Fruit fly (Drosophila melanogaster) whole organism, embryonic: Measurements from ENCODE around the gene RabX6.

Source experiments
- Atf6 ChIP-seq: fragments of 200-800 bp; sonication (Bioruptor generic); IDR thresholded peaks from 2 replicates; pipeline ENCODE4 v1.3.6; 2022; ENCODE audit warnings: missing biosample characterization, missing genetic modification characterization
- BEAF-32 ChIP-seq: fragments of 200-800 bp; sonication (Bioruptor generic); optimal IDR thresholded peaks from 3 replicates; lab custom pipeline; 2017; ENCODE audit warnings: missing biosample characterization, missing genetic modification characterization, mild to moderate bottlenecking, moderate library complexity, missing genetic modification reagents
- CG10267 ChIP-seq: fragments of 200-800 bp; sonication (Bioruptor generic); optimal IDR thresholded peaks from 2 replicates; lab custom pipeline; 2018; ENCODE audit warnings: missing biosample characterization, mild to moderate bottlenecking, missing genetic modification characterization, moderate library complexity
- CG10321 ChIP-seq: fragments of 200-800 bp; sonication (Bioruptor generic); IDR thresholded peaks from 2 replicates; pipeline ENCODE4 v1.3.6; 2022; ENCODE audit warnings: missing biosample characterization, missing genetic modification characterization
- CG10543 ChIP-seq: fragments of 200-800 bp; sonication (Bioruptor generic); optimal IDR thresholded peaks from 3 replicates; lab custom pipeline; 2017; ENCODE audit warnings: missing biosample characterization, mild to moderate bottlenecking, missing genetic modification characterization, moderate library complexity
- CG13287 ChIP-seq: fragments of 200-800 bp; sonication (Bioruptor generic); IDR thresholded peaks from 2 replicates; pipeline ENCODE4 v1.3.6; 2022; ENCODE audit warnings: missing biosample characterization, missing genetic modification characterization; ENCODE audit not compliant: partially characterized antibody
- CG14014 ChIP-seq: fragments of 200-800 bp; sonication (Bioruptor generic); IDR thresholded peaks from 2 replicates; pipeline ENCODE4 v1.3.6; 2022; ENCODE audit warnings: missing biosample characterization, missing genetic modification characterization
- CG15269 ChIP-seq: fragments of 200-800 bp; sonication (Bioruptor generic); optimal IDR thresholded peaks from 2 replicates; lab custom pipeline; 2018; ENCODE audit warnings: missing biosample characterization, mild to moderate bottlenecking, missing genetic modification characterization, moderate library complexity
- CG1603 ChIP-seq: fragments of 200-800 bp; sonication (Bioruptor generic); optimal IDR thresholded peaks from 2 replicates; lab custom pipeline; 2019; ENCODE audit warnings: missing biosample characterization, mild to moderate bottlenecking, missing genetic modification characterization, moderate library complexity
- CG2116 ChIP-seq: fragments of 200-800 bp; sonication (Bioruptor generic); optimal IDR thresholded peaks from 3 replicates; lab custom pipeline; 2018; ENCODE audit warnings: missing biosample characterization, mild to moderate bottlenecking, missing genetic modification characterization
- CG30431 ChIP-seq: fragments of 200-800 bp; sonication (Bioruptor generic); optimal IDR thresholded peaks from 2 replicates; lab custom pipeline; 2017; ENCODE audit warnings: missing biosample characterization, missing genetic modification characterization
- CG32772 ChIP-seq: fragments of 200-800 bp; sonication (Bioruptor generic); IDR thresholded peaks from 2 replicates; pipeline ENCODE4 v1.3.6; 2022; ENCODE audit warnings: missing biosample characterization, missing genetic modification characterization
- CG3838 ChIP-seq: fragments of 200-800 bp; sonication (Bioruptor generic); optimal IDR thresholded peaks from 3 replicates; lab custom pipeline; 2016; ENCODE audit warnings: missing biosample characterization, missing genetic modification characterization
- CG4360 ChIP-seq: fragments of 200-800 bp; sonication (Bioruptor generic); IDR thresholded peaks from 2 replicates; pipeline ENCODE4 v1.3.6; 2022; ENCODE audit warnings: missing biosample characterization, missing genetic modification characterization
- CG7963 ChIP-seq: fragments of 200-800 bp; sonication (Bioruptor generic); IDR thresholded peaks from 3 replicates; pipeline ENCODE4 v1.3.6; 2022; ENCODE audit warnings: missing biosample characterization, missing genetic modification characterization; ENCODE audit not compliant: partially characterized antibody
- E2f1 ChIP-seq: fragments of 200-800 bp; sonication (Bioruptor generic); IDR thresholded peaks from 2 replicates; pipeline ENCODE4 v1.3.6; 2022; ENCODE audit warnings: missing biosample characterization, missing genetic modification characterization
- Ets97D ChIP-seq: fragments of 200-800 bp; sonication (Bioruptor generic); optimal IDR thresholded peaks from 3 replicates; lab custom pipeline; 2016; ENCODE audit warnings: missing biosample characterization, missing genetic modification characterization
- Fer1 ChIP-seq: fragments of 200-800 bp; sonication (Bioruptor generic); optimal IDR thresholded peaks from 2 replicates; lab custom pipeline; 2017; ENCODE audit warnings: missing biosample characterization, mild to moderate bottlenecking, missing genetic modification characterization
- Opbp ChIP-seq: fragments of 200-800 bp; sonication (Bioruptor generic); IDR thresholded peaks from 3 replicates; pipeline ENCODE4 v1.3.6; 2022; ENCODE audit warnings: missing biosample characterization, missing genetic modification characterization; ENCODE audit not compliant: partially characterized antibody
- Optix ChIP-seq: fragments of 200-800 bp; sonication (Bioruptor generic); IDR thresholded peaks from 3 replicates; pipeline ENCODE4 v1.3.6; 2022; ENCODE audit warnings: missing biosample characterization, missing genetic modification characterization
- Ravus ChIP-seq: fragments of 200-800 bp; sonication (Bioruptor generic); IDR thresholded peaks from 2 replicates; pipeline ENCODE4 v1.3.6; 2022; ENCODE audit warnings: missing biosample characterization, missing genetic modification characterization
- Side ChIP-seq: fragments of 200-800 bp; sonication (Bioruptor generic); optimal IDR thresholded peaks from 2 replicates; lab custom pipeline; 2016; ENCODE audit warnings: missing biosample characterization, missing genetic modification characterization
- Sry-δ ChIP-seq: fragments of 200-800 bp; sonication (Bioruptor generic); optimal IDR thresholded peaks from 2 replicates; lab custom pipeline; 2016; ENCODE audit warnings: missing biosample characterization, missing genetic modification characterization
- chinmo ChIP-seq: fragments of 200-800 bp; sonication (Bioruptor generic); IDR thresholded peaks from 4 replicates; pipeline ENCODE4 v1.3.6; 2022; ENCODE audit warnings: missing biosample characterization, missing genetic modification characterization; ENCODE audit not compliant: partially characterized antibody
- crol ChIP-seq: fragments of 200-800 bp; sonication (Bioruptor generic); IDR thresholded peaks from 2 replicates; pipeline ENCODE4 v1.3.6; 2022; ENCODE audit warnings: missing biosample characterization, missing genetic modification characterization
- hkb ChIP-seq, 2 experiments: fragments of 200-800 bp in 1 of 2; fragments of >200 bp in 1 of 2; sonication (Bioruptor generic) in 1 of 2; IDR thresholded peaks in 1 of 2; optimal IDR thresholded peaks in 1 of 2; 2 replicates each; pipeline versions ENCODE4 v1.3.6 to Lab custom; 2017 to 2022; ENCODE audit warnings: missing biosample characterization in 1 of 2, missing genetic modification characterization in 1 of 2
- kah ChIP-seq: fragments of 200-800 bp; sonication (Bioruptor generic); optimal IDR thresholded peaks from 2 replicates; lab custom pipeline; 2018; ENCODE audit warnings: missing biosample characterization, mild to moderate bottlenecking, missing genetic modification characterization
- ken ChIP-seq: fragments of 200-800 bp; sonication (Bioruptor generic); IDR thresholded peaks from 3 replicates; pipeline ENCODE4 v1.3.6; 2022; ENCODE audit warnings: missing biosample characterization, missing genetic modification characterization
- lmd ChIP-seq: fragments of 200-800 bp; sonication (Bioruptor generic); IDR thresholded peaks from 2 replicates; pipeline ENCODE4 v1.3.6; 2022; ENCODE audit warnings: missing biosample characterization, missing genetic modification characterization
- oc ChIP-seq: fragments of 200-800 bp; sonication (Bioruptor generic); optimal IDR thresholded peaks from 2 replicates; lab custom pipeline; 2018; ENCODE audit warnings: missing biosample characterization, mild to moderate bottlenecking, missing genetic modification characterization, moderate library complexity
- otp ChIP-seq: fragments of 200-800 bp; sonication (Bioruptor generic); IDR thresholded peaks from 3 replicates; pipeline ENCODE4, ENCODE4 v1.3.6; 2022; ENCODE audit warnings: missing biosample characterization, missing genetic modification characterization
- pfk ChIP-seq: fragments of 200-800 bp; sonication (Bioruptor generic); optimal IDR thresholded peaks from 2 replicates; lab custom pipeline; 2018; ENCODE audit warnings: missing biosample characterization, mild to moderate bottlenecking, missing genetic modification characterization, moderate library complexity
- pho ChIP-seq: fragments of 200-800 bp; sonication (Bioruptor generic); optimal IDR thresholded peaks from 2 replicates; lab custom pipeline; 2016; ENCODE audit warnings: missing biosample characterization, missing genetic modification characterization
- pzg ChIP-seq: fragments of 200-800 bp; sonication (Bioruptor generic); optimal IDR thresholded peaks from 3 replicates; lab custom pipeline; 2018; ENCODE audit warnings: missing biosample characterization, mild to moderate bottlenecking, missing genetic modification characterization, moderate library complexity
- rib ChIP-seq: fragments of 200-800 bp; sonication (Bioruptor generic); IDR thresholded peaks from 2 replicates; pipeline ENCODE4 v1.3.6; 2022; ENCODE audit warnings: missing biosample characterization, missing genetic modification characterization
- sd ChIP-seq: fragments of 200-800 bp; sonication (Bioruptor generic); optimal IDR thresholded peaks from 3 replicates; lab custom pipeline; 2018; ENCODE audit warnings: missing biosample characterization, mild to moderate bottlenecking, missing genetic modification characterization, moderate library complexity
- sens ChIP-seq: fragments of 200-800 bp; sonication (Bioruptor generic); peaks from one replicate; lab custom pipeline; 2016; ENCODE audit warnings: missing biosample characterization, missing genetic modification characterization
- sna ChIP-seq: fragments of 200-800 bp; sonication (Bioruptor generic); IDR thresholded peaks from 2 replicates; pipeline ENCODE4 v1.3.6; 2022; ENCODE audit warnings: missing biosample characterization, missing genetic modification characterization; ENCODE audit not compliant: partially characterized antibody
- sob ChIP-seq: fragments of 200-800 bp; sonication (Bioruptor generic); IDR thresholded peaks from 2 replicates; pipeline ENCODE4 v1.3.6; 2022; ENCODE audit warnings: missing biosample characterization, missing genetic modification characterization
- sqz ChIP-seq: fragments of 200-800 bp; sonication (Bioruptor generic); optimal IDR thresholded peaks from 3 replicates; lab custom pipeline; 2018; ENCODE audit warnings: missing biosample characterization, mild to moderate bottlenecking, missing genetic modification characterization
- stc ChIP-seq: fragments of 200-800 bp; sonication (Bioruptor generic); IDR thresholded peaks from 2 replicates; pipeline ENCODE4 v1.3.6; 2022; ENCODE audit warnings: missing biosample characterization, missing genetic modification characterization
- twi ChIP-seq: fragments of 200-800 bp; optimal IDR thresholded peaks from 2 replicates; lab custom pipeline; 2019; ENCODE audit warnings: missing biosample characterization, mild to moderate bottlenecking, missing genetic modification characterization, moderate library complexity
- unc-4 ChIP-seq: fragments of 200-800 bp; sonication (Bioruptor generic); IDR thresholded peaks from 2 replicates; pipeline ENCODE4 v1.3.6; 2022; ENCODE audit warnings: missing biosample characterization, missing genetic modification characterization; ENCODE audit not compliant: partially characterized antibody
- unpg ChIP-seq: fragments of 200-800 bp; sonication (Bioruptor generic); optimal IDR thresholded peaks from 3 replicates; lab custom pipeline; 2018; ENCODE audit warnings: missing biosample characterization, mild to moderate bottlenecking, missing genetic modification characterization, moderate library complexity
- vvl ChIP-seq: fragments of 200-800 bp; sonication (Bioruptor generic); IDR thresholded peaks from 2 replicates; pipeline ENCODE4 v1.3.6; 2022; ENCODE audit warnings: missing biosample characterization, missing genetic modification characterization
- zen ChIP-seq: fragments of 200-800 bp; sonication (Bioruptor generic); optimal IDR thresholded peaks from 3 replicates; lab custom pipeline; 2018; ENCODE audit warnings: missing biosample characterization, mild to moderate bottlenecking, missing genetic modification characterization, moderate library complexity
- zfh1 ChIP-seq: fragments of 200-800 bp; sonication (Bioruptor generic); IDR thresholded peaks from 3 replicates; pipeline ENCODE4 v1.3.6; 2022; ENCODE audit warnings: missing biosample characterization, missing genetic modification characterization

The RabX6 gene

DNA sequence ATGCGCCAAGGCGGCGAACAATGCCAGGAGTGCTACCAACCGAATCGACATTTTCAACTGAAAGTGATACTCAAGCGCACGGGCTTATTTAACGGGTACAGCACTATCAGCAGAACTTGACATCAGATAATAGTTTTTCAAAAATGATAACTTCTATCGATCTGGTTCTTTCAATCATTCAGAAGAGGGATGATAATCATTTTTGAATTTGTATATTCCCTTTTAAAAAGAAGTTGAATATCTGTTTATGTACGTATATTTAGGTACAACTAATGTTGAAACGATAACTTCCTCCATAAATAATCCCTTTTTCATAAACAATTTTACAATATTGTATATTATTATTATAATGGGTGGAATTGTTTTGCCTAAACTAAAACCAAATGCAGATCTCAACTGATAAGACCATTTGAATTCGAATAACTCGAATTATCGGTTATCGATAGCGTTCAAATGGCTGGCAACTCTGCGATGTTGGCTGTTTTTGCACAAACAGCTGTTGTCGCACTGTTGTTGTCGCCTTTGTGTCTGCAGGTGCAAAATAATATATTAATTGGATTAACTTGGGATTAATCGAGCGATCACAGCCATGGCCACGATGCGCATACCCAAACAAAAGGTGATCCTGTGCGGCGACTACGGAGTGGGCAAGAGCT is at the start of gene RabX6, which contains the start of gene CG32483 (continued):
- TF ChIP-seq rib (GFP tag; lab: Robert Waterston, UW), result peak; percentile 14; the same call in 1 of the 2 replicates
- peak; percentile 42 for TF ChIP-seq BEAF-32 (GFP tag; lab: Kevin White, UChicago)
- TF ChIP-seq CG2116 (GFP tag; lab: Kevin White, UChicago), result peak; percentile 73
- TF ChIP-seq Fer1 (GFP tag; lab: Kevin White, UChicago), result peak; percentile 15
- peak; percentile 25 for TF ChIP-seq CG1603 (tag; lab: Kevin White, UChicago)
- TF ChIP-seq CG7963 (GFP tag; lab: Robert Waterston, UW), result 0 out of 3 replicates have a peak, but pooled peaks have one; percentile 53
- peak; percentile 40; the same call in 1 of the 2 replicates for TF ChIP-seq unc-4
- peak; percentile 65 for TF ChIP-seq CG13287 (GFP tag; lab: Robert Waterston, UW)
- no peak for TF ChIP-seq hkb (optimal IDR thresholded peaks at IDR 0.05; lab: Kevin White, UChicago)
- no peak for TF ChIP-seq hkb (GFP tag; IDR thresholded peaks at IDR 0.05; lab: Robert Waterston, UW)
- peak; percentile 52; the same call in 1 of the 3 replicates for TF ChIP-seq Opbp (GFP tag; lab: Robert Waterston, UW)
- TF ChIP-seq pzg, result peak; percentile 54
- TF ChIP-seq zen (tag; lab: Kevin White, UChicago), result no peak
- TF ChIP-seq Ravus (GFP tag; lab: Robert Waterston, UW), result no peak
- TF ChIP-seq sna (GFP tag; lab: Robert Waterston, UW), result no peak
- no peak for TF ChIP-seq unpg
- TF ChIP-seq CG10267, result peak; percentile 3
- TF ChIP-seq CG3838, result peak; percentile 95
- TF ChIP-seq pho (GFP tag; lab: Kevin White, UChicago), result no peak
- TF ChIP-seq Sry-δ (GFP tag; lab: Kevin White, UChicago), result peak; percentile 9

DNA sequence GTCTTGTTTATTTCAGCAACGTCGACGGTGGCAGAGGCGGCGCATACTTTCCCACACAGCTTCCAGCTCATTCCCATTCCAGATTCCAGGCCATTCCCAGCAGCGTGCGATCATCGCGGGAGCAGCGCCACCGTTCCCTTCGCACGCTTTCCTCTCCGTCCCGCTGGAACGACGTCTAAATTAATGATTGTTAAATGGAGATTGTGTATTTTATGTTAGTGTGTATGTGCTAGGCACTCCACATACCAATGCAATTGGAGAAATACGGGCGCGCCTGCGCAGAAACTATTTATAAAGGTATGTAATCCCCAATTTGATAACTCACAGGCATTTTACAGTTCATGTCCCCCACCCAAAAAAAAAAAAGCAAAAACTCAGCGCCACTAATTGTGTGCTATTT is 48.9 kb upstream of the RabX6 start:
- TF ChIP-seq vvl (GFP tag; lab: Robert Waterston, UW) (0 out of 2 replicates have a peak, but pooled peaks have one; percentile 33), otp (GFP tag; lab: Robert Waterston, UW) (peak; percentile 34; the same call in 1 of the 3 replicates), Optix (GFP tag; lab: Robert Waterston, UW) (peak; percentile 34; the same call in 1 of the 3 replicates), Side (GFP tag; lab: Kevin White, UChicago) (no peak), CG14014 (GFP tag; lab: Robert Waterston, UW) (0 out of 2 replicates have a peak, but pooled peaks have one; percentile 14), sd (tag; lab: Kevin White, UChicago) (peak; percentile 84), oc (tag; lab: Kevin White, UChicago) (no peak), CG10321 (GFP tag; lab: Robert Waterston, UW) (peak; percentile 2; the same call in 1 of the 2 replicates), lmd (GFP tag; lab: Robert Waterston, UW) (0 out of 2 replicates have a peak, but pooled peaks have one; percentile 16), stc (GFP tag; lab: Robert Waterston, UW) (0 out of 2 replicates have a peak, but pooled peaks have one; percentile 27), sens (GFP tag; lab: Kevin White, UChicago) (peak; percentile 56), sqz (GFP tag; lab: Kevin White, UChicago) (peak; percentile 66), CG10543 (GFP tag; lab: Kevin White, UChicago) (peak; percentile 26), sob (GFP tag; lab: Robert Waterston, UW) (peak; percentile 34; the same call in 1 of the 2 replicates), zfh1 (0 out of 3 replicates have a peak, but pooled peaks have one; percentile 10), pfk (GFP tag; lab: Kevin White, UChicago) (peak; percentile 95), crol (peak; percentile 76; the same call in 1 of the 2 replicates), kah (GFP tag; lab: Kevin White, UChicago) (peak; percentile 15), Atf6 (GFP tag; lab: Robert Waterston, UW) (0 out of 2 replicates have a peak, but pooled peaks have one; percentile 17), ken (GFP tag; lab: Robert Waterston, UW) (0 out of 3 replicates have a peak, but pooled peaks have one; percentile 19), CG15269 (no peak), twi (tag; lab: Kevin White, UChicago) (no peak), CG4360 (GFP tag; lab: Robert Waterston, UW) (no peak), CG32772 (peak; percentile 35; the same call in 1 of the 2 replicates), chinmo (GFP tag; lab: Robert Waterston, UW) (0 out of 4 replicates have a peak, but pooled peaks have one; percentile 10), CG30431 (GFP tag; lab: Kevin White, UChicago) (no peak), Ets97D (no peak), E2f1 (GFP tag; lab: Robert Waterston, UW) (peak; percentile 22; the same call in 1 of the 2 replicates)
